Fruit fly (Drosophila melanogaster): ENCODE measurements around the gene CG7990.

The CG7990 gene

dm6 chrX:19247200-19248052 is 45.6 kb upstream of the CG7990 start, which contains the start of gene CG7992:
CG7992 (minus strand) TSS chrX:19247250.
- TF ChIP-seq CG6163 (GFP tag; IDR thresholded peaks at IDR 0.05): no peak
- TF ChIP-seq CG11902 (GFP tag; optimal IDR thresholded peaks at IDR 0.05): peak; percentile 6
- TF ChIP-seq Hr4 (GFP tag; optimal IDR thresholded peaks at IDR 0.05): peak; percentile 22
- peak; percentile 12 for TF ChIP-seq fkh (GFP tag; optimal IDR thresholded peaks at IDR 0.05)
- TF ChIP-seq Ets21C (GFP tag; optimal IDR thresholded peaks at IDR 0.05): no peak
- TF ChIP-seq CG32006 (GFP tag; optimal IDR thresholded peaks at IDR 0.05): peak; percentile 30
- TF ChIP-seq Lpt (GFP tag; optimal IDR thresholded peaks at IDR 0.05): no peak
- peak; percentile 40 for TF ChIP-seq CG8632 (GFP tag; optimal IDR thresholded peaks at IDR 0.05)
- no peak for TF ChIP-seq spab (GFP tag; optimal IDR thresholded peaks at IDR 0.05)
- TF ChIP-seq Eip78C (GFP tag): peak; percentile 80
- TF ChIP-seq CG7368 (GFP tag; optimal IDR thresholded peaks at IDR 0.05): no peak
- peak; percentile 31 for TF ChIP-seq Sox15 (GFP tag; optimal IDR thresholded peaks at IDR 0.05)
- peak; percentile 15 for TF ChIP-seq CG10631 (GFP tag; optimal IDR thresholded peaks at IDR 0.05)
- TF ChIP-seq CG15336 (GFP tag; IDR thresholded peaks at IDR 0.05): no peak
- peak; percentile 4 for TF ChIP-seq achi (GFP tag; optimal IDR thresholded peaks at IDR 0.05)
- no peak for TF ChIP-seq Eip93F (GFP tag; optimal IDR thresholded peaks at IDR 0.05)
- TF ChIP-seq Hr39 (GFP tag; optimal IDR thresholded peaks at IDR 0.05): peak; percentile 51
- peak; percentile 64 for TF ChIP-seq esn (GFP tag; optimal IDR thresholded peaks at IDR 0.05)
- TF ChIP-seq Sox14 (GFP tag; optimal IDR thresholded peaks at IDR 0.05): peak; percentile 33
- peak; percentile 51 for TF ChIP-seq acj6 (GFP tag; optimal IDR thresholded peaks at IDR 0.05)
- TF ChIP-seq CG6792 (GFP tag; optimal IDR thresholded peaks at IDR 0.05): peak; percentile 56
- 0 out of 3 replicates have a peak, but pooled peaks have one; percentile 31 for TF ChIP-seq eg (GFP tag; IDR thresholded peaks at IDR 0.05)
- peak; percentile 45 for TF ChIP-seq pdm3 (GFP tag; optimal IDR thresholded peaks at IDR 0.05)
- peak; percentile 43 for TF ChIP-seq vri (GFP tag; optimal IDR thresholded peaks at IDR 0.05)
- TF ChIP-seq cyc (GFP tag; optimal IDR thresholded peaks at IDR 0.05): peak; percentile 41
- TF ChIP-seq Sox102F (GFP tag; optimal IDR thresholded peaks at IDR 0.05): no peak
- peak; percentile 58 for TF ChIP-seq topi (GFP tag; optimal IDR thresholded peaks at IDR 0.05)
- peak; percentile 48 for TF ChIP-seq net (GFP tag; optimal IDR thresholded peaks at IDR 0.05)
- TF ChIP-seq CG34406 (GFP tag; optimal IDR thresholded peaks at IDR 0.05): peak; percentile 56
- TF ChIP-seq Gug (GFP tag; IDR thresholded peaks at IDR 0.05): 0 out of 2 replicates have a peak, but pooled peaks have one; percentile 21
- peak; percentile 62 for TF ChIP-seq Smox (GFP tag; optimal IDR thresholded peaks at IDR 0.05)
- no peak for TF ChIP-seq svp (GFP tag)
- TF ChIP-seq lz (GFP tag; optimal IDR thresholded peaks at IDR 0.05): peak; percentile 49
- TF ChIP-seq Met (GFP tag; optimal IDR thresholded peaks at IDR 0.05): no peak
- TF ChIP-seq fd85E (GFP tag; optimal IDR thresholded peaks at IDR 0.05): no peak
- TF ChIP-seq OdsH (GFP tag; optimal IDR thresholded peaks at IDR 0.05): peak; percentile 55
- TF ChIP-seq CG31627 (GFP tag; optimal IDR thresholded peaks at IDR 0.05): peak; percentile 47
- 0 out of 3 replicates have a peak, but pooled peaks have one; percentile 32 for TF ChIP-seq CG8119 (GFP tag; IDR thresholded peaks at IDR 0.05)

dm6 chrX:19243379-19243834 is 41.6 kb upstream of the CG7990 start, which contains the start of gene CG7889:
CG7889 (plus strand) TSS chrX:19243631.
- peak; percentile 78 for TF ChIP-seq Blimp-1 (GFP tag; optimal IDR thresholded peaks at IDR 0.05)
- TF ChIP-seq Smox (GFP tag; optimal IDR thresholded peaks at IDR 0.05): peak; percentile 15
- TF ChIP-seq cyc (GFP tag; optimal IDR thresholded peaks at IDR 0.05): peak; percentile 30
- peak; percentile 32 for TF ChIP-seq topi (GFP tag; optimal IDR thresholded peaks at IDR 0.05)
- TF ChIP-seq CG11762 (GFP tag; optimal IDR thresholded peaks at IDR 0.05; ENCODE audit: insufficient read depth): no peak
- peak; percentile 45 for TF ChIP-seq Hr4 (GFP tag; optimal IDR thresholded peaks at IDR 0.05)
- peak; percentile 18 for TF ChIP-seq Met (GFP tag; optimal IDR thresholded peaks at IDR 0.05)
- peak; percentile 19 for TF ChIP-seq Ets96B (tag; optimal IDR thresholded peaks at IDR 0.05)
- TF ChIP-seq achi (GFP tag; optimal IDR thresholded peaks at IDR 0.05): peak; percentile 11
- peak; percentile 8 for TF ChIP-seq esn (GFP tag; optimal IDR thresholded peaks at IDR 0.05)
- peak; percentile 26 for TF ChIP-seq acj6 (GFP tag; optimal IDR thresholded peaks at IDR 0.05)
- no peak for TF ChIP-seq Sox102F (GFP tag; optimal IDR thresholded peaks at IDR 0.05)
- TF ChIP-seq svp (GFP tag): peak; percentile 62
- TF ChIP-seq fd85E (GFP tag; optimal IDR thresholded peaks at IDR 0.05): no peak
- TF ChIP-seq CG1621 (tag; optimal IDR thresholded peaks at IDR 0.05): no peak
- no peak for TF ChIP-seq CG7368 (GFP tag; optimal IDR thresholded peaks at IDR 0.05)
- TF ChIP-seq Ets21C (GFP tag; optimal IDR thresholded peaks at IDR 0.05): no peak
- TF ChIP-seq CG10669 (GFP tag; optimal IDR thresholded peaks at IDR 0.05): peak; percentile 31
- peak; percentile 5 for TF ChIP-seq pdm3 (GFP tag; optimal IDR thresholded peaks at IDR 0.05)
- TF ChIP-seq net (GFP tag; optimal IDR thresholded peaks at IDR 0.05): no peak
- TF ChIP-seq eg (GFP tag; IDR thresholded peaks at IDR 0.05): peak; percentile 33; the same call in 1 of the 3 replicates
- TF ChIP-seq CG6163 (GFP tag; IDR thresholded peaks at IDR 0.05): peak; percentile 37; the same call in 1 of the 3 replicates
- no peak for TF ChIP-seq CG11902 (GFP tag; optimal IDR thresholded peaks at IDR 0.05)
- TF ChIP-seq Sox14 (GFP tag; optimal IDR thresholded peaks at IDR 0.05): no peak
- peak; percentile 7 for TF ChIP-seq Hr39 (GFP tag; optimal IDR thresholded peaks at IDR 0.05)
- TF ChIP-seq Eip78C (GFP tag): peak; percentile 78
- TF ChIP-seq CG15336 (GFP tag; IDR thresholded peaks at IDR 0.05): 0 out of 2 replicates have a peak, but pooled peaks have one; percentile 11
- peak; percentile 16 for TF ChIP-seq CG3032 (tag; optimal IDR thresholded peaks at IDR 0.05)
- TF ChIP-seq CG10631 (GFP tag; optimal IDR thresholded peaks at IDR 0.05): no peak
- TF ChIP-seq CG6276 (GFP tag; optimal IDR thresholded peaks at IDR 0.05): peak; percentile 4
